Fruit fly (Drosophila melanogaster) whole organism, embryonic: ENCODE measurements around the gene awd.

Experiments
- ATbp ChIP-seq: fragments of 200-800 bp; sonication (Bioruptor generic); optimal IDR thresholded peaks from 2 replicates; lab custom pipeline; 2017; ENCODE audit warnings: missing biosample characterization, mild to moderate bottlenecking, missing genetic modification characterization, missing genetic modification reagents
- CG10147 ChIP-seq: fragments of 200-800 bp; sonication (Bioruptor generic); optimal IDR thresholded peaks from 2 replicates; lab custom pipeline; 2019; ENCODE audit warnings: missing biosample characterization, mild to moderate bottlenecking, missing genetic modification characterization, moderate library complexity
- CG13624 ChIP-seq: fragments of 200-800 bp; sonication (Bioruptor generic); optimal IDR thresholded peaks from 2 replicates; lab custom pipeline; 2016; ENCODE audit warnings: missing biosample characterization, missing genetic modification characterization
- CG18599 ChIP-seq: fragments of 200-800 bp; sonication (Bioruptor generic); optimal IDR thresholded peaks from 3 replicates; lab custom pipeline; 2017; ENCODE audit warnings: missing biosample characterization, missing genetic modification characterization, mild to moderate bottlenecking, moderate library complexity, missing genetic modification reagents
- CG2120 ChIP-seq: fragments of 200-800 bp; sonication (Bioruptor generic); optimal IDR thresholded peaks from 3 replicates; lab custom pipeline; 2016; ENCODE audit warnings: missing biosample characterization, missing genetic modification characterization
- CG3163 ChIP-seq: fragments of 200-800 bp; sonication (Bioruptor generic); optimal IDR thresholded peaks from 3 replicates; lab custom pipeline; 2016; ENCODE audit warnings: missing biosample characterization, missing genetic modification characterization
- CG4404 ChIP-seq: fragments of 200-800 bp; sonication (Bioruptor generic); IDR thresholded peaks from 2 replicates; pipeline ENCODE4 v1.3.6; 2022; ENCODE audit warnings: missing biosample characterization, missing genetic modification characterization
- CG5245 ChIP-seq: fragments of 200-800 bp; sonication (Bioruptor generic); optimal IDR thresholded peaks from 3 replicates; lab custom pipeline; 2016; ENCODE audit warnings: missing biosample characterization, missing genetic modification characterization
- CG6175 ChIP-seq: fragments of 200-800 bp; sonication (Bioruptor generic); IDR thresholded peaks from 3 replicates; pipeline ENCODE4 v1.3.6; 2022; ENCODE audit warnings: missing biosample characterization, missing genetic modification characterization
- CG7357 ChIP-seq: fragments of 200-800 bp; sonication (Bioruptor generic); IDR thresholded peaks from 3 replicates; pipeline ENCODE4 v1.3.6; 2022; ENCODE audit warnings: missing biosample characterization, missing genetic modification characterization
- Deaf1 ChIP-seq: fragments of 200-800 bp; optimal IDR thresholded peaks from 3 replicates; lab custom pipeline; 2019; ENCODE audit warnings: missing biosample characterization, mild to moderate bottlenecking, missing genetic modification characterization, moderate library complexity
- Drgx ChIP-seq: fragments of 200-800 bp; sonication (Bioruptor generic); IDR thresholded peaks from 2 replicates; pipeline ENCODE4 v1.3.6; 2022; ENCODE audit warnings: missing biosample characterization, missing genetic modification characterization
- Eip74EF ChIP-seq, 2 experiments: fragments of 200-800 bp in 1 of 2; fragments of >200 bp in 1 of 2; sonication (Bioruptor generic) in 1 of 2; optimal IDR thresholded peaks; 2 replicates each; lab custom pipeline; 2017 to 2019; ENCODE audit warnings: missing biosample characterization in 2 of 2, missing genetic modification characterization in 2 of 2, mild to moderate bottlenecking in 1 of 2, moderate library complexity in 1 of 2
- Fer1 ChIP-seq: fragments of 200-800 bp; sonication (Bioruptor generic); optimal IDR thresholded peaks from 2 replicates; lab custom pipeline; 2017; ENCODE audit warnings: missing biosample characterization, mild to moderate bottlenecking, missing genetic modification characterization
- HHEX ChIP-seq: fragments of 200-800 bp; sonication (Bioruptor generic); optimal IDR thresholded peaks from 3 replicates; lab custom pipeline; 2017; ENCODE audit warnings: missing biosample characterization, mild to moderate bottlenecking, missing genetic modification characterization, missing genetic modification reagents
- Kr ChIP-seq: fragments of 200-800 bp; sonication (Bioruptor generic); optimal IDR thresholded peaks from 2 replicates; lab custom pipeline; 2017; ENCODE audit warnings: missing biosample characterization, mild to moderate bottlenecking, missing genetic modification characterization
- Lpt ChIP-seq: fragments of >200 bp; optimal IDR thresholded peaks from 2 replicates; lab custom pipeline; 2018; ENCODE audit warnings: missing biosample characterization, missing genetic modification characterization
- MBD-R2 ChIP-seq: fragments of 200-800 bp; sonication (Bioruptor generic); IDR thresholded peaks from 2 replicates; pipeline ENCODE4 v1.3.6; 2022; ENCODE audit warnings: missing biosample characterization, missing genetic modification characterization
- Med ChIP-seq: fragments of 200-800 bp; sonication (Bioruptor generic); peaks from one replicate; lab custom pipeline; 2016; ENCODE audit warnings: missing biosample characterization, missing genetic modification characterization, mild to moderate bottlenecking, inconsistent platforms, moderate library complexity
- NC2α ChIP-seq: fragments of 200-800 bp; sonication (Bioruptor generic); optimal IDR thresholded peaks from 2 replicates; lab custom pipeline; 2016; ENCODE audit warnings: missing biosample characterization, missing genetic modification characterization
- PHDP ChIP-seq: fragments of 200-800 bp; sonication (Bioruptor generic); optimal IDR thresholded peaks from 3 replicates; lab custom pipeline; 2018; ENCODE audit warnings: missing biosample characterization, mild to moderate bottlenecking, missing genetic modification characterization, moderate library complexity
- Pdp1 ChIP-seq, 2 experiments: fragments of 200-800 bp; sonication (Bioruptor generic); optimal IDR thresholded peaks; 3 replicates each; lab custom pipeline; 2016; ENCODE audit warnings: missing biosample characterization in 2 of 2, missing genetic modification characterization in 2 of 2, mild to moderate bottlenecking in 1 of 2, moderate library complexity in 1 of 2
- Xrp1 ChIP-seq: fragments of 200-800 bp; sonication (Bioruptor generic); IDR thresholded peaks from 2 replicates; pipeline ENCODE4 v1.3.6; 2022; ENCODE audit warnings: missing biosample characterization, missing genetic modification characterization
- al ChIP-seq: fragments of 200-800 bp; sonication (Bioruptor generic); IDR thresholded peaks from 2 replicates; pipeline ENCODE4 v1.3.6; 2022; ENCODE audit warnings: missing biosample characterization, missing genetic modification characterization
- ato ChIP-seq: fragments of 200-800 bp; sonication (Bioruptor generic); IDR thresholded peaks from 2 replicates; pipeline ENCODE4 v1.3.6; 2022; ENCODE audit warnings: missing biosample characterization, missing genetic modification characterization; ENCODE audit not compliant: partially characterized antibody
- caup ChIP-seq: fragments of 200-800 bp; sonication (Bioruptor generic); optimal IDR thresholded peaks from 3 replicates; lab custom pipeline; 2017; ENCODE audit warnings: missing biosample characterization, mild to moderate bottlenecking, missing genetic modification characterization, moderate library complexity; ENCODE audit not compliant: severe bottlenecking
- cg ChIP-seq: fragments of 200-800 bp; sonication (Bioruptor generic); optimal IDR thresholded peaks from 3 replicates; lab custom pipeline; 2019; ENCODE audit warnings: missing biosample characterization, mild to moderate bottlenecking, missing genetic modification characterization, moderate library complexity
- chinmo ChIP-seq: fragments of 200-800 bp; sonication (Bioruptor generic); IDR thresholded peaks from 4 replicates; pipeline ENCODE4 v1.3.6; 2022; ENCODE audit warnings: missing biosample characterization, missing genetic modification characterization; ENCODE audit not compliant: partially characterized antibody
- corto ChIP-seq: fragments of 200-800 bp; sonication (Bioruptor generic); optimal IDR thresholded peaks from 2 replicates; lab custom pipeline; 2016; ENCODE audit warnings: missing biosample characterization, mild to moderate bottlenecking, missing genetic modification characterization, moderate library complexity
- crol ChIP-seq: fragments of 200-800 bp; sonication (Bioruptor generic); IDR thresholded peaks from 2 replicates; pipeline ENCODE4 v1.3.6; 2022; ENCODE audit warnings: missing biosample characterization, missing genetic modification characterization
- dmrt99B ChIP-seq: fragments of 200-800 bp; sonication (Bioruptor generic); optimal IDR thresholded peaks from 2 replicates; lab custom pipeline; 2018; ENCODE audit warnings: missing biosample characterization, mild to moderate bottlenecking, missing genetic modification characterization, moderate library complexity
- dpn ChIP-seq, 2 experiments: fragments of 200-800 bp; sonication (Bioruptor generic); optimal IDR thresholded peaks; 3 replicates each; lab custom pipeline; 2016; ENCODE audit warnings: missing biosample characterization in 2 of 2, missing genetic modification characterization in 2 of 2
- fd64A ChIP-seq: fragments of 200-800 bp; sonication (Bioruptor generic); optimal IDR thresholded peaks from 3 replicates; lab custom pipeline; 2018; ENCODE audit warnings: missing biosample characterization, mild to moderate bottlenecking, missing genetic modification characterization
- ftz-f1 ChIP-seq: fragments of 200-800 bp; sonication (Bioruptor generic); optimal IDR thresholded peaks from 2 replicates; lab custom pipeline; 2016; ENCODE audit warnings: missing biosample characterization, missing genetic modification characterization
- grn ChIP-seq: fragments of 200-800 bp; sonication (Bioruptor generic); optimal IDR thresholded peaks from 3 replicates; lab custom pipeline; 2017; ENCODE audit warnings: missing biosample characterization, missing genetic modification characterization
- ham ChIP-seq: fragments of 200-800 bp; sonication (Bioruptor generic); IDR thresholded peaks from 2 replicates; pipeline ENCODE4 v1.3.6; 2022; ENCODE audit warnings: missing biosample characterization, missing genetic modification characterization
- hb ChIP-seq: fragments of 200-800 bp; sonication (Bioruptor generic); IDR thresholded peaks from 3 replicates; pipeline ENCODE4 v1.3.6; 2022; ENCODE audit warnings: missing biosample characterization, missing genetic modification characterization; ENCODE audit not compliant: partially characterized antibody
- jing ChIP-seq: fragments of 200-800 bp; sonication (Bioruptor generic); optimal IDR thresholded peaks from 2 replicates; lab custom pipeline; 2018; ENCODE audit warnings: missing biosample characterization, mild to moderate bottlenecking, missing genetic modification characterization
- ken ChIP-seq: fragments of 200-800 bp; sonication (Bioruptor generic); IDR thresholded peaks from 3 replicates; pipeline ENCODE4 v1.3.6; 2022; ENCODE audit warnings: missing biosample characterization, missing genetic modification characterization
- kni ChIP-seq: fragments of 200-800 bp; sonication (Bioruptor generic); optimal IDR thresholded peaks from 3 replicates; lab custom pipeline; 2017; ENCODE audit warnings: mild to moderate bottlenecking, missing biosample characterization, missing genetic modification reagents, missing genetic modification characterization
- nmo ChIP-seq: fragments of 200-800 bp; sonication (Bioruptor generic); optimal IDR thresholded peaks from 2 replicates; lab custom pipeline; 2018; ENCODE audit warnings: missing biosample characterization, mild to moderate bottlenecking, missing genetic modification characterization, moderate library complexity
- nom ChIP-seq: fragments of 200-800 bp; sonication (Bioruptor generic); optimal IDR thresholded peaks from 2 replicates; lab custom pipeline; 2017; ENCODE audit warnings: missing biosample characterization, missing genetic modification characterization, mild to moderate bottlenecking, moderate library complexity, missing genetic modification reagents
- repo ChIP-seq: fragments of 200-800 bp; sonication (Bioruptor generic); optimal IDR thresholded peaks from 2 replicates; lab custom pipeline; 2016; ENCODE audit warnings: missing biosample characterization, missing genetic modification characterization
- sd ChIP-seq: fragments of 200-800 bp; sonication (Bioruptor generic); optimal IDR thresholded peaks from 3 replicates; lab custom pipeline; 2018; ENCODE audit warnings: missing biosample characterization, mild to moderate bottlenecking, missing genetic modification characterization, moderate library complexity
- sens ChIP-seq: fragments of 200-800 bp; sonication (Bioruptor generic); peaks from one replicate; lab custom pipeline; 2016; ENCODE audit warnings: missing biosample characterization, missing genetic modification characterization
- tio ChIP-seq: fragments of 200-800 bp; sonication (Bioruptor generic); optimal IDR thresholded peaks from 2 replicates; lab custom pipeline; 2017; ENCODE audit warnings: missing biosample characterization, missing genetic modification characterization, inconsistent platforms
- trh ChIP-seq: fragments of 200-800 bp; sonication (Bioruptor generic); optimal IDR thresholded peaks from 2 replicates; lab custom pipeline; 2016; ENCODE audit warnings: missing biosample characterization, missing genetic modification characterization
- vvl ChIP-seq: fragments of 200-800 bp; sonication (Bioruptor generic); IDR thresholded peaks from 2 replicates; pipeline ENCODE4 v1.3.6; 2022; ENCODE audit warnings: missing biosample characterization, missing genetic modification characterization

Gene awd

DNA sequence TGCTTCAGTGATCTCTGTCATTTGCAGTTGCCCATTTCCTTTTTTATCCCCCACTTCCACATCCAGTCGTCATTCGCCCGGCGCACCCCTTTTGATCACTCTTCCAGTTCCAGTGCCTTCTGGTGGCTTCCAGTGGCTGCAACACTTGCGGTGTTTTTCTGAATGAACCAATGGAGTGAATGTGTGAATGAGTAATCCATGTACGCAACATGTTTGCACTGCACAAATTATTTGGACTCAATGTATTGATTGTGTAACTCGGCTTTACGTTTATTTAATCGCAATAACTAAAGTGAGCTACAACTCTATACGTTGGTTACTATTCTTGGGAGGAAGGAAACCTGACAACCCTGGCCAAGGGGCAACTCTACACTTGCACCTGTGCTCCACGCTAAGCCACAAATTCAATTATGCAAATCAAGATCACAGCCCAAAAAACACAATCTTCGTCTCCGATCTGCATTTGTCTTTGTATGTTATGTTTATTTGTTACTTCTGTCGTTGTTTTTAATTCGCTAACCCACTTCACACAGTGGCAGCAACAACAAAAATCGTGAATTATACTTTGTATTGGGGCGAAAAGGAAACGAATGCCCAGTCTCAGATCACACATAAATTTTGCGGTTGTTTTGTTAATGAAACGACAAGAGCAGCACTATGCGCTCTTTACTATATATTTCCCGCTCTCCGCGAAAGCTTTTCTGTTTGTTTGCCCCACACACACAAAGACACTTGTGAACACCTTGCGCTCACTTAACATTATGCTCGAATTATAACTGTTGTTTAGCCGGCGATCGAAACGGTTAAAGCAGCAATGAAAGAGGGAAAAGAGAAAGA lies 30.8 kb downstream of the awd start:
- TF ChIP-seq hb (GFP tag; lab: Robert Waterston, UW) (no peak), cg (GFP tag; lab: Kevin White, UChicago) (peak; percentile 64), MBD-R2 (no peak), fd64A (GFP tag; lab: Kevin White, UChicago) (no peak), corto (GFP tag; lab: Kevin White, UChicago) (no peak), Kr (GFP tag; lab: Kevin White, UChicago) (no peak), PHDP (no peak), sd (tag; lab: Kevin White, UChicago) (peak; percentile 7), al (GFP tag; lab: Robert Waterston, UW) (no peak), CG7357 (no peak), ham (GFP tag; lab: Robert Waterston, UW) (no peak), NC2α (no peak), repo (GFP tag; lab: Kevin White, UChicago) (no peak), CG10147 (GFP tag; lab: Kevin White, UChicago) (no peak), Xrp1 (GFP tag; lab: Robert Waterston, UW) (no peak), ato (no peak), trh (GFP tag; lab: Kevin White, UChicago) (no peak), CG2120 (GFP tag; lab: Kevin White, UChicago) (no peak), caup (GFP tag; lab: Kevin White, UChicago) (no peak), Pdp1 (GFP tag; optimal IDR thresholded peaks at IDR 0.05; lab: Kevin White, UChicago) (peak in 1 of 2 experiments; percentile 53), Eip74EF (GFP tag; optimal IDR thresholded peaks at IDR 0.05; lab: Kevin White, UChicago) (peak in 1 of 2 experiments; percentile 20), dmrt99B (tag; lab: Kevin White, UChicago) (no peak), tio (GFP tag; lab: Kevin White, UChicago) (no peak), CG3163 (GFP tag; lab: Kevin White, UChicago) (no peak), ATbp (GFP tag; lab: Kevin White, UChicago) (no peak), ken (GFP tag; lab: Robert Waterston, UW) (0 out of 3 replicates have a peak, but pooled peaks have one; percentile 18), ftz-f1 (no peak), Drgx (GFP tag; lab: Robert Waterston, UW) (0 out of 2 replicates have a peak, but pooled peaks have one; percentile 12), CG13624 (GFP tag; lab: Kevin White, UChicago) (no peak), nom (GFP tag; lab: Kevin White, UChicago) (peak; percentile 29), HHEX (GFP tag; lab: Kevin White, UChicago) (no peak), vvl (GFP tag; lab: Robert Waterston, UW) (0 out of 2 replicates have a peak, but pooled peaks have one; percentile 18), dpn (GFP tag; optimal IDR thresholded peaks at IDR 0.05; lab: Kevin White, UChicago) (no peak), grn (peak; percentile 34), kni (GFP tag; lab: Kevin White, UChicago) (peak; percentile 59), sens (GFP tag; lab: Kevin White, UChicago) (peak; percentile 63), CG6175 (GFP tag; lab: Robert Waterston, UW) (no peak), Fer1 (GFP tag; lab: Kevin White, UChicago) (no peak), nmo (GFP tag; lab: Kevin White, UChicago) (no peak), Deaf1 (tag; lab: Kevin White, UChicago) (peak; percentile 35), jing (no peak), CG4404 (GFP tag; lab: Robert Waterston, UW) (0 out of 2 replicates have a peak, but pooled peaks have one; percentile 10), crol (0 out of 2 replicates have a peak, but pooled peaks have one; percentile 20), Lpt (GFP tag; lab: Kevin White, UChicago) (no peak), Med (GFP tag; lab: Kevin White, UChicago) (peak; percentile 22), chinmo (GFP tag; lab: Robert Waterston, UW) (0 out of 4 replicates have a peak, but pooled peaks have one; percentile 54), CG18599 (GFP tag; lab: Kevin White, UChicago) (no peak), CG5245 (no peak)
